Worm (Caenorhabditis elegans) whole organism, young adult: ENCODE results near the gene Y38E10A.34.
A peak's percentile ranks its signal among the peaks of the same experiment; 100 is the strongest.

ENCODE experiments used
- B0019.2 ChIP-seq: fragments of 200-800 bp; sonication (Bioruptor generic); conservative IDR thresholded peaks from 2 replicates; pipeline ENCODE4 v1.3.6; 2022; ENCODE audit warnings: missing genetic modification reagents, missing genetic modification characterization, missing compliant biosample characterization
- D2030.7 ChIP-seq: fragments of 200-800 bp; sonication (Bioruptor generic); IDR thresholded peaks from 2 replicates; pipeline ENCODE4 v1.3.6; 2022; ENCODE audit warnings: missing genetic modification reagents, missing genetic modification characterization, missing compliant biosample characterization
- F10E7.11 ChIP-seq: sonication (generic microtip); optimal IDR thresholded peaks from 2 replicates; lab custom pipeline; 2017; ENCODE audit warnings: mild to moderate bottlenecking, missing genetic modification characterization, moderate library complexity, missing compliant biosample characterization
- F33H1.4 ChIP-seq: fragments of 200-800 bp; sonication (Bioruptor generic); IDR thresholded peaks from 2 replicates; pipeline ENCODE4 v1.3.6; 2022; ENCODE audit warnings: missing genetic modification reagents, missing genetic modification characterization, missing compliant biosample characterization
- F57C9.4 ChIP-seq: sonication (generic microtip); optimal IDR thresholded peaks from 2 replicates; lab custom pipeline; 2017; ENCODE audit warnings: mild to moderate bottlenecking, missing genetic modification characterization, missing compliant biosample characterization
- K11D2.4 ChIP-seq: fragments of 200-800 bp; sonication (Bioruptor generic); IDR thresholded peaks from 2 replicates; pipeline ENCODE4 v1.3.6; 2022; ENCODE audit warnings: missing genetic modification reagents, missing genetic modification characterization, missing compliant biosample characterization
- Y53G8AR.9 ChIP-seq: fragments of 200-800 bp; sonication (Bioruptor generic); conservative IDR thresholded peaks from 2 replicates; pipeline ENCODE4 v1.3.6; 2022; ENCODE audit warnings: missing genetic modification reagents, missing genetic modification characterization, missing compliant biosample characterization
- Y56A3A.18 ChIP-seq: fragments of 200-800 bp; sonication (Bioruptor generic); IDR thresholded peaks from 2 replicates; pipeline ENCODE4 v1.3.6; 2022; ENCODE audit warnings: missing genetic modification reagents, missing genetic modification characterization, missing compliant biosample characterization
- Y79H2A.3 ChIP-seq: fragments of 200-800 bp; sonication (Bioruptor generic); conservative IDR thresholded peaks from 2 replicates; pipeline ENCODE4 v1.3.6; 2022; ENCODE audit warnings: missing genetic modification reagents, missing genetic modification characterization, missing compliant biosample characterization
- Y95B8A.8 ChIP-seq: fragments of 200-800 bp; sonication (Bioruptor generic); IDR thresholded peaks from 2 replicates; pipeline ENCODE4 v1.3.6; 2022; ENCODE audit warnings: missing genetic modification reagents, missing genetic modification characterization, missing compliant biosample characterization
- attf-6 ChIP-seq: fragments of 200-800 bp; sonication (Bioruptor generic); IDR thresholded peaks from 2 replicates; pipeline ENCODE4 v1.3.6; 2022; ENCODE audit warnings: missing genetic modification reagents, missing genetic modification characterization, missing compliant biosample characterization
- ceh-58 ChIP-seq: fragments of 200-800 bp; sonication (Bioruptor generic); IDR thresholded peaks from 2 replicates; pipeline ENCODE4 v1.3.6; 2022; ENCODE audit warnings: missing genetic modification characterization, missing compliant biosample characterization
- efl-1 ChIP-seq: fragments of 150-350 bp; optimal IDR thresholded peaks from 2 replicates; lab custom pipeline; 2014; ENCODE audit warnings: missing biosample characterization, missing genetic modification reagents, missing genetic modification characterization
- egl-18 ChIP-seq: fragments of 200-800 bp; sonication (Bioruptor generic); IDR thresholded peaks from 2 replicates; pipeline ENCODE4 v1.3.6; 2022; ENCODE audit warnings: missing genetic modification reagents, missing genetic modification characterization, missing compliant biosample characterization
- egrh-3 ChIP-seq: fragments of 200-800 bp; sonication (Bioruptor generic); IDR thresholded peaks from 2 replicates; pipeline ENCODE4 v1.3.6; 2022; ENCODE audit warnings: missing genetic modification reagents, missing genetic modification characterization, missing compliant biosample characterization
- ekl-4 ChIP-seq: fragments of 200-800 bp; sonication (Bioruptor generic); IDR thresholded peaks from 2 replicates; pipeline ENCODE4 v1.3.6; 2022; ENCODE audit warnings: missing genetic modification reagents, missing genetic modification characterization, missing compliant biosample characterization
- him-1 ChIP-seq: sonication (generic microtip); optimal IDR thresholded peaks from 2 replicates; lab custom pipeline; 2016; ENCODE audit warnings: missing genotype, missing genetic modification reagents, missing genetic modification characterization, missing compliant biosample characterization
- hsf-1 ChIP-seq: fragments of 200-800 bp; sonication (Bioruptor generic); IDR thresholded peaks from 2 replicates; pipeline ENCODE4 v1.3.6; 2022; ENCODE audit warnings: missing genetic modification reagents, missing genetic modification characterization, missing compliant biosample characterization
- lin-35 ChIP-seq, 3 experiments: fragments of 150-350 bp in 2 of 3; sonication (generic microtip) in 1 of 3; optimal IDR thresholded peaks; 2 replicates each; lab custom pipeline; 2014 to 2018; ENCODE audit warnings: missing biosample characterization in 3 of 3, missing genetic modification characterization in 3 of 3, missing genetic modification reagents in 3 of 3
- lsl-1 ChIP-seq: fragments of 200-800 bp; sonication (Bioruptor generic); optimal IDR thresholded peaks from 2 replicates; lab custom pipeline; 2018; ENCODE audit warnings: mild to moderate bottlenecking, missing genetic modification characterization, moderate library complexity, missing compliant biosample characterization
- madf-10 ChIP-seq: sonication (generic microtip); optimal IDR thresholded peaks from 2 replicates; lab custom pipeline; 2016; ENCODE audit warnings: mild to moderate bottlenecking, missing genetic modification characterization, missing compliant biosample characterization
- madf-6 ChIP-seq: fragments of 200-800 bp; sonication (Bioruptor generic); IDR thresholded peaks from 2 replicates; pipeline ENCODE4 v1.3.6; 2022; ENCODE audit warnings: missing genetic modification reagents, missing genetic modification characterization, missing compliant biosample characterization
- mcd-1 ChIP-seq: fragments of 200-800 bp; sonication (Bioruptor generic); IDR thresholded peaks from 2 replicates; pipeline ENCODE4 v1.3.6; 2022; ENCODE audit warnings: missing genetic modification reagents, missing genetic modification characterization, missing compliant biosample characterization
- nfya-2 ChIP-seq: fragments of 200-800 bp; sonication (Bioruptor generic); IDR thresholded peaks from 2 replicates; pipeline ENCODE4 v1.3.6; 2022; ENCODE audit warnings: missing genetic modification reagents, missing genetic modification characterization, missing compliant biosample characterization
- nhr-179 ChIP-seq: sonication (generic microtip); optimal IDR thresholded peaks from 2 replicates; lab custom pipeline; 2016; ENCODE audit warnings: mild to moderate bottlenecking, missing genetic modification characterization, missing compliant biosample characterization
- nhr-80 ChIP-seq: sonication (generic microtip); optimal IDR thresholded peaks from 2 replicates; lab custom pipeline; 2016; ENCODE audit warnings: missing genetic modification characterization, missing compliant biosample characterization
- nhr-90 ChIP-seq: sonication (generic microtip); optimal IDR thresholded peaks from 2 replicates; lab custom pipeline; 2016; ENCODE audit warnings: missing genotype, mild to moderate bottlenecking, missing genetic modification characterization, missing compliant biosample characterization
- rcor-1 ChIP-seq: fragments of 200-800 bp; sonication (Bioruptor generic); IDR thresholded peaks from 2 replicates; pipeline ENCODE4 v1.3.6; 2022; ENCODE audit warnings: missing genetic modification reagents, missing genetic modification characterization, missing compliant biosample characterization
- rec-8 ChIP-seq, 2 experiments: sonication (generic microtip); optimal IDR thresholded peaks; 2 replicates each; lab custom pipeline; 2016; ENCODE audit warnings: mild to moderate bottlenecking in 2 of 2, missing genetic modification characterization in 2 of 2, missing genetic modification reagents in 2 of 2, missing genotype in 2 of 2, missing biosample characterization in 1 of 2, missing compliant biosample characterization in 1 of 2, moderate library complexity in 1 of 2
- sptf-2 ChIP-seq: fragments of 200-800 bp; sonication (Bioruptor generic); optimal IDR thresholded peaks from 2 replicates; lab custom pipeline; 2018; ENCODE audit warnings: mild to moderate bottlenecking, missing genetic modification characterization, missing compliant biosample characterization
- tbx-9 ChIP-seq: sonication (generic microtip); optimal IDR thresholded peaks from 2 replicates; lab custom pipeline; 2016; ENCODE audit warnings: borderline replicate concordance, missing genetic modification characterization, inconsistent platforms, missing compliant biosample characterization
- ztf-18 ChIP-seq: sonication (generic microtip); optimal IDR thresholded peaks from 2 replicates; lab custom pipeline; 2016; ENCODE audit warnings: missing genotype, mild to moderate bottlenecking, missing genetic modification characterization, missing compliant biosample characterization
- ztf-25 ChIP-seq: fragments of 200-800 bp; sonication (Bioruptor generic); IDR thresholded peaks from 2 replicates; pipeline ENCODE4 v1.3.6; 2022; ENCODE audit warnings: missing genetic modification reagents, missing genetic modification characterization, missing compliant biosample characterization
- ztf-28 ChIP-seq: fragments of 200-800 bp; sonication (Bioruptor generic); IDR thresholded peaks from 2 replicates; pipeline ENCODE4 v1.3.6; 2022; ENCODE audit warnings: missing genetic modification reagents, missing genetic modification characterization, missing compliant biosample characterization
- ztf-3 ChIP-seq: fragments of 200-800 bp; sonication (Bioruptor generic); optimal IDR thresholded peaks from 2 replicates; lab custom pipeline; 2018; ENCODE audit warnings: mild to moderate bottlenecking, missing genetic modification characterization, missing compliant biosample characterization

The Y38E10A.34 gene

ce11 chrII:12651208-12651607 lies 20.2 kb downstream of the Y38E10A.34 start:
- TF ChIP-seq F33H1.4 (GFP tag; lab: Robert Waterston, UW), result peak; percentile 28; the same call in 1 of the 2 replicates
- TF ChIP-seq, all 124 proteins: peak for 1; not testable (repeated sequence) for 123

- TF ChIP-seq him-1 (tag; lab: Kevin White, UChicago) (no peak), nhr-80 (tag; lab: Kevin White, UChicago) (no peak), ztf-3 (no peak), egl-18 (GFP tag; lab: Robert Waterston, UW) (no peak), attf-6 (GFP tag; lab: Robert Waterston, UW) (no peak), sptf-2 (GFP tag; lab: Kevin White, UChicago) (no peak), efl-1 (GFP tag; lab: Kevin White, UChicago) (no peak), Y95B8A.8 (GFP tag; lab: Robert Waterston, UW) (no peak), nhr-179 (tag; lab: Kevin White, UChicago) (no peak), Y53G8AR.9 (GFP tag; lab: Robert Waterston, UW) (no peak), Y56A3A.18 (GFP tag; lab: Robert Waterston, UW) (no peak), ekl-4 (GFP tag; lab: Robert Waterston, UW) (no peak), lin-35 (GFP tag; optimal IDR thresholded peaks at IDR 0.05; lab: Kevin White, UChicago) (no peak), rec-8 (tag; optimal IDR thresholded peaks at IDR 0.05; lab: Kevin White, UChicago) (no peak), ztf-25 (GFP tag; lab: Robert Waterston, UW) (no peak), D2030.7 (no peak)
- TF ChIP-seq, all 124 proteins: peak for 0
Observed at ce11 chrII:12654447-12654846, 23.5 kb downstream of the Y38E10A.34 start, which contains the start of gene rgs-4. Gene rgs-4 (plus strand): TSS chrII:12654747.

ce11 chrII:12655816-12656215 lies 24.8 kb downstream of the Y38E10A.34 start:
- TF ChIP-seq ztf-28 (GFP tag; lab: Robert Waterston, UW) (no peak), B0019.2 (GFP tag; lab: Robert Waterston, UW) (no peak), ztf-18 (tag; lab: Kevin White, UChicago) (no peak), ceh-58 (GFP tag; lab: Robert Waterston, UW) (no peak), F10E7.11 (tag; lab: Kevin White, UChicago) (no peak), madf-6 (GFP tag; lab: Robert Waterston, UW) (no peak), madf-10 (tag; lab: Kevin White, UChicago) (no peak), nfya-2 (GFP tag; lab: Robert Waterston, UW) (no peak), nhr-90 (no peak), mcd-1 (GFP tag; lab: Robert Waterston, UW) (no peak), hsf-1 (GFP tag; lab: Robert Waterston, UW) (no peak)

- TF ChIP-seq rcor-1 (GFP tag; lab: Robert Waterston, UW) (no peak), Y79H2A.3 (GFP tag; lab: Robert Waterston, UW) (no peak), lsl-1 (no peak), tbx-9 (tag; lab: Kevin White, UChicago) (no peak), F57C9.4 (tag; lab: Kevin White, UChicago) (no peak), egrh-3 (no peak), nfya-2 (GFP tag; lab: Robert Waterston, UW) (no peak), K11D2.4 (GFP tag; lab: Robert Waterston, UW) (no peak)
- TF ChIP-seq, all 124 proteins: peak for 0
Observed at ce11 chrII:12657620-12658019, 26.6 kb downstream of the Y38E10A.34 start.
